Worm (Caenorhabditis elegans) whole organism, mixed stage, embryonic: ENCODE data around the gene Y5F2A.4.

Experiments
- sptf-1 ChIP-seq: sonication (generic microtip); optimal IDR thresholded peaks from 2 replicates; lab custom pipeline; 2017; ENCODE audit warnings: mild to moderate bottlenecking, missing genetic modification characterization, moderate library complexity, missing compliant biosample characterization
- unc-62 ChIP-seq: fragments of 150-350 bp; optimal IDR thresholded peaks from 2 replicates; lab custom pipeline; 2014; ENCODE audit warnings: missing biosample characterization, missing genetic modification reagents, missing genetic modification characterization
- zip-8 ChIP-seq: fragments of 150-350 bp; optimal IDR thresholded peaks from 2 replicates; lab custom pipeline; 2014; ENCODE audit warnings: missing biosample characterization, missing genetic modification characterization
- ztf-11 ChIP-seq: fragments of 150-350 bp; optimal IDR thresholded peaks from 2 replicates; lab custom pipeline; 2014; ENCODE audit warnings: missing biosample characterization, missing genetic modification characterization

DNA sequence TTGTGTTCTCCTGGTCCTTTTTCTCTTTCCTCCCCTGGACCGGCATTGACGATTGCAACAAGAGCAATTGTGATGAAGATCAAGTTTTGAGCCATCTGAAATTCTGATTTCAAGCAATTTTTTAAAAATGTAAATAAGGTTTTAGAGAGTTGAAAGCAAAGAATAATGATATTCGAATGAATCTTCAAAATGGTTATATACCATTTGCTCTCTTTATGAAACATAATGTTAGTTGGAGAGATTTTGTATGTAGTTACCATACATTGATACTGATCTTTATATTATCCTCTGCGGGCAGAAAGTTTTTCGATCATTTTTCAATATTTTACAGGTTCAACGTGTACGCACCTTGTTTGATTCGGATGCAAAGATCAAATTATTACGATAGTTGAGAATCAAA is 27.3 kb upstream of the Y5F2A.4 start, which contains the start of gene srlf-24:
- TF ChIP-seq zip-8 (tag; lab: Kevin White, UChicago): no peak
- no peak for TF ChIP-seq ztf-11 (tag; lab: Kevin White, UChicago)
- no peak for TF ChIP-seq unc-62 (GFP tag; lab: Kevin White, UChicago)
- no peak for TF ChIP-seq sptf-1 (tag; lab: Kevin White, UChicago)
